Worm (Caenorhabditis elegans) whole organism, L4 larva: ENCODE data around the gene Y70G10A.4.

ENCODE experiments used
- D1046.2 ChIP-seq: fragments of 200-800 bp; sonication (Bioruptor generic); IDR thresholded peaks from 2 replicates; pipeline ENCODE4 v1.3.6; 2022; ENCODE audit warnings: missing genetic modification characterization, missing compliant biosample characterization
- F26F4.8 ChIP-seq: fragments of 200-800 bp; sonication (Bioruptor generic); conservative IDR thresholded peaks from 2 replicates; pipeline ENCODE4 v1.3.6; 2022; ENCODE audit warnings: missing genetic modification characterization, missing compliant biosample characterization
- F37D6.2 ChIP-seq: sonication (generic microtip); optimal IDR thresholded peaks from 2 replicates; lab custom pipeline; 2016; ENCODE audit warnings: mild to moderate bottlenecking, missing genetic modification characterization, missing compliant biosample characterization
- F49E8.2 ChIP-seq: sonication (generic microtip); optimal IDR thresholded peaks from 2 replicates; lab custom pipeline; 2016; ENCODE audit warnings: missing compliant biosample characterization, mild to moderate bottlenecking, missing genetic modification characterization, borderline replicate concordance
- T26A8.4 ChIP-seq: fragments of 200-800 bp; sonication (Bioruptor generic); IDR thresholded peaks from 2 replicates; pipeline ENCODE4 v1.3.6; 2022; ENCODE audit warnings: missing genetic modification characterization, missing compliant biosample characterization
- Y5F2A.4 ChIP-seq: fragments of 200-800 bp; sonication (Bioruptor generic); optimal IDR thresholded peaks from 2 replicates; lab custom pipeline; 2018; ENCODE audit warnings: mild to moderate bottlenecking, missing genetic modification characterization, missing compliant biosample characterization
- ZK337.2 ChIP-seq: fragments of 200-800 bp; sonication (Bioruptor generic); IDR thresholded peaks from 2 replicates; pipeline ENCODE4 v1.3.6; 2022; ENCODE audit warnings: missing genetic modification reagents, missing genetic modification characterization, missing compliant biosample characterization
- aha-1 ChIP-seq: fragments of 150-350 bp; peaks from one replicate; lab custom pipeline; 2014; ENCODE audit warnings: missing biosample characterization, missing genetic modification characterization
- arid-1 ChIP-seq: fragments of 200-800 bp; sonication (Bioruptor generic); conservative IDR thresholded peaks from 2 replicates; pipeline ENCODE4 v1.3.6; 2022; ENCODE audit warnings: missing genetic modification reagents, missing genetic modification characterization, missing compliant biosample characterization
- ces-1 ChIP-seq: fragments of 150-350 bp; sonication (generic microtip); optimal IDR thresholded peaks from 4 replicates; lab custom pipeline; 2014; ENCODE audit warnings: missing biosample characterization, missing genetic modification reagents, missing genetic modification characterization
- cey-2 ChIP-seq: sonication (generic microtip); optimal IDR thresholded peaks from 3 replicates; lab custom pipeline; 2017; ENCODE audit warnings: missing genetic modification characterization, mild to moderate bottlenecking, missing compliant biosample characterization, antibody characterized with exemption, borderline replicate concordance; ENCODE audit not compliant: insufficient read depth
- daf-16 ChIP-seq, 3 experiments: sonication (generic microtip); optimal IDR thresholded peaks; 2 replicates each; lab custom pipeline; 2016 to 2017; ENCODE audit warnings: missing genetic modification characterization in 3 of 3, missing genetic modification reagents in 3 of 3, mild to moderate bottlenecking in 2 of 3, missing compliant biosample characterization in 2 of 3, missing biosample characterization in 1 of 3, moderate library complexity in 1 of 3
- daf-19 ChIP-seq: fragments of 200-800 bp; sonication (Bioruptor generic); conservative IDR thresholded peaks from 2 replicates; pipeline ENCODE4 v1.3.6; 2022; ENCODE audit warnings: missing genetic modification characterization, missing compliant biosample characterization
- egl-43 ChIP-seq: fragments of 200-800 bp; sonication (Bioruptor generic); IDR thresholded peaks from 2 replicates; pipeline ENCODE4 v1.3.6; 2022; ENCODE audit warnings: missing genetic modification reagents, missing genetic modification characterization, missing compliant biosample characterization
- gei-8 ChIP-seq: fragments of 200-800 bp; sonication (Bioruptor generic); optimal IDR thresholded peaks from 2 replicates; lab custom pipeline; 2018; ENCODE audit warnings: mild to moderate bottlenecking, missing genetic modification characterization, missing compliant biosample characterization
- lim-7 ChIP-seq: fragments of 200-800 bp; sonication (Bioruptor generic); IDR thresholded peaks from 2 replicates; pipeline ENCODE4 v1.3.6; 2022; ENCODE audit warnings: missing genetic modification characterization, missing compliant biosample characterization
- lin-13 ChIP-seq: fragments of 150-350 bp; optimal IDR thresholded peaks from 2 replicates; lab custom pipeline; 2014; ENCODE audit warnings: missing biosample characterization, missing genetic modification reagents, missing genetic modification characterization
- lin-39 ChIP-seq: fragments of 150-350 bp; optimal IDR thresholded peaks from 2 replicates; lab custom pipeline; 2014; ENCODE audit warnings: missing biosample characterization, missing genetic modification reagents, missing genetic modification characterization
- lir-3 ChIP-seq: sonication (generic microtip); optimal IDR thresholded peaks from 2 replicates; lab custom pipeline; 2016; ENCODE audit warnings: mild to moderate bottlenecking, missing genetic modification characterization, missing compliant biosample characterization
- madf-5 ChIP-seq, 2 experiments: fragments of 200-800 bp; sonication (Bioruptor generic); IDR thresholded peaks; 2 replicates each; pipeline ENCODE4 v1.3.6; 2022; ENCODE audit warnings: missing compliant biosample characterization in 2 of 2, missing genetic modification characterization in 2 of 2
- madf-9 ChIP-seq: fragments of 200-800 bp; sonication (Bioruptor generic); conservative IDR thresholded peaks from 2 replicates; pipeline ENCODE4 v1.3.6; 2022; ENCODE audit warnings: missing genetic modification reagents, missing genetic modification characterization, missing compliant biosample characterization
- mdl-1 ChIP-seq, 2 experiments: fragments of 150-350 bp in 1 of 2; sonication (generic microtip) in 1 of 2; optimal IDR thresholded peaks; 2 replicates each; lab custom pipeline; 2014 to 2017; ENCODE audit warnings: missing biosample characterization in 2 of 2, missing genetic modification characterization in 2 of 2
- mxl-3 ChIP-seq: fragments of 200-800 bp; sonication (Bioruptor generic); optimal IDR thresholded peaks from 2 replicates; lab custom pipeline; 2018; ENCODE audit warnings: mild to moderate bottlenecking, missing genetic modification characterization, missing compliant biosample characterization
- nhr-237 ChIP-seq: sonication (generic microtip); optimal IDR thresholded peaks from 2 replicates; lab custom pipeline; 2017; ENCODE audit warnings: missing biosample characterization, missing genetic modification characterization
- nhr-28 ChIP-seq: fragments of 150-350 bp; optimal IDR thresholded peaks from 2 replicates; lab custom pipeline; 2014; ENCODE audit warnings: missing biosample characterization, missing genetic modification characterization
- nhr-42 ChIP-seq: fragments of 200-800 bp; sonication (Bioruptor generic); IDR thresholded peaks from 2 replicates; pipeline ENCODE4 v1.3.6; 2022; ENCODE audit warnings: missing genetic modification characterization, missing compliant biosample characterization
- nhr-77 ChIP-seq: fragments of 150-350 bp; optimal IDR thresholded peaks from 2 replicates; lab custom pipeline; 2014; ENCODE audit warnings: missing biosample characterization, missing genetic modification characterization
- set-16 ChIP-seq: fragments of 200-800 bp; sonication (Bioruptor generic); IDR thresholded peaks from 2 replicates; pipeline ENCODE4 v1.3.6; 2022; ENCODE audit warnings: missing genetic modification reagents, missing genetic modification characterization, missing compliant biosample characterization
- snpc-4 ChIP-seq: fragments of 150-350 bp; optimal IDR thresholded peaks from 2 replicates; lab custom pipeline; 2014; ENCODE audit warnings: missing biosample characterization, missing genetic modification characterization
- spr-1 ChIP-seq: sonication (generic microtip); optimal IDR thresholded peaks from 2 replicates; lab custom pipeline; 2016; ENCODE audit warnings: mild to moderate bottlenecking, missing genetic modification characterization, missing compliant biosample characterization
- spr-3 ChIP-seq: fragments of 200-800 bp; sonication (Bioruptor generic); optimal IDR thresholded peaks from 2 replicates; lab custom pipeline; 2018; ENCODE audit warnings: mild to moderate bottlenecking, missing genetic modification characterization, missing compliant biosample characterization
- tag-97 ChIP-seq: fragments of 200-800 bp; sonication (Bioruptor generic); IDR thresholded peaks from 2 replicates; pipeline ENCODE4 v1.3.6; 2022; ENCODE audit warnings: missing genetic modification characterization, missing compliant biosample characterization
- tra-1 ChIP-seq: fragments of 200-800 bp; sonication (Bioruptor generic); IDR thresholded peaks from 2 replicates; pipeline ENCODE4 v1.3.6; 2022; ENCODE audit warnings: missing genetic modification reagents, missing genetic modification characterization, missing compliant biosample characterization
- unc-62 ChIP-seq, 3 experiments: fragments of 150-350 bp in 1 of 3; sonication (generic microtip); optimal IDR thresholded peaks in 2 of 3; peaks in 1 of 3; 1 replicate in 1 of 3; 2 replicates in 2 of 3; lab custom pipeline; 2014 to 2017; ENCODE audit warnings: missing biosample characterization in 3 of 3, missing genetic modification characterization in 3 of 3, missing genetic modification reagents in 3 of 3, missing genotype in 1 of 3
- zfp-3 ChIP-seq: fragments of 200-800 bp; sonication (Bioruptor generic); conservative IDR thresholded peaks from 2 replicates; pipeline ENCODE4 v1.3.6; 2022; ENCODE audit warnings: missing genetic modification reagents, missing genetic modification characterization, missing compliant biosample characterization

Gene Y70G10A.4

ce11 chrIII:10253334-10253733, 31.4 kb downstream of the Y70G10A.4 start:
- TF ChIP-seq nhr-42 (GFP tag; lab: Robert Waterston, UW) (no peak), unc-62 (GFP tag; optimal IDR thresholded peaks at IDR 0.05 in 1 of 2; lab: Kevin White, UChicago) (peak in 1 of 2 experiments; percentile 1), unc-62 (tag; optimal IDR thresholded peaks at IDR 0.05; lab: Kevin White, UChicago) (no peak), D1046.2 (GFP tag; lab: Robert Waterston, UW) (no peak), egl-43 (GFP tag; lab: Robert Waterston, UW) (0 out of 2 replicates have a peak, but pooled peaks have one; percentile 14), set-16 (peak; percentile 75)

ce11 chrIII:10254583-10254982, 32.6 kb downstream of the Y70G10A.4 start, which contains the start of gene R01H10.4:
Gene R01H10.4 (plus strand): TSS chrIII:10254818.
- TF ChIP-seq lin-13, result no peak
- TF ChIP-seq nhr-28 (tag; lab: Kevin White, UChicago), result peak; percentile 73
- peak; percentile 53 for TF ChIP-seq aha-1 (tag; lab: Kevin White, UChicago)
- no peak for TF ChIP-seq madf-9 (GFP tag; lab: Robert Waterston, UW)
- TF ChIP-seq, all 104 proteins: peak for 2

ce11 chrIII:10258641-10259040, 36.7 kb downstream of the Y70G10A.4 start, which contains the start of gene rip-1:
Gene rip-1 (minus strand): TSS chrIII:10258741.
- no peak for TF ChIP-seq nhr-237 (tag; lab: Kevin White, UChicago)
- no peak for TF ChIP-seq ces-1 (GFP tag; lab: Kevin White, UChicago)
- no peak for TF ChIP-seq F49E8.2 (tag; lab: Kevin White, UChicago)
- TF ChIP-seq lim-7 (GFP tag; lab: Robert Waterston, UW), result no peak
- TF ChIP-seq tra-1 (GFP tag; lab: Robert Waterston, UW), result no peak
- TF ChIP-seq snpc-4 (tag; lab: Kevin White, UChicago), result no peak
- no peak for TF ChIP-seq egl-43 (GFP tag; lab: Robert Waterston, UW)
- no peak for TF ChIP-seq ZK337.2 (GFP tag; lab: Robert Waterston, UW)
- no peak for TF ChIP-seq Y5F2A.4 (GFP tag; lab: Kevin White, UChicago)
- TF ChIP-seq zfp-3 (GFP tag; lab: Robert Waterston, UW), result no peak
- no peak for TF ChIP-seq aha-1 (tag; lab: Kevin White, UChicago)
- no peak for TF ChIP-seq spr-3 (GFP tag; lab: Kevin White, UChicago)
- TF ChIP-seq mdl-1 (tag; optimal IDR thresholded peaks at IDR 0.05; lab: Kevin White, UChicago), result no peak
- no peak for TF ChIP-seq nhr-28 (tag; lab: Kevin White, UChicago)
- TF ChIP-seq T26A8.4 (GFP tag; lab: Robert Waterston, UW), result no peak

- TF ChIP-seq madf-9 (GFP tag; lab: Robert Waterston, UW), result no peak
- peak in 1 of 2 experiments; percentile 94 for TF ChIP-seq unc-62 (GFP tag; optimal IDR thresholded peaks at IDR 0.05 in 1 of 2; lab: Kevin White, UChicago)
- TF ChIP-seq unc-62 (tag; optimal IDR thresholded peaks at IDR 0.05; lab: Kevin White, UChicago), result no peak
Measured at ce11 chrIII:10261256-10261655, 39.3 kb downstream of the Y70G10A.4 start.

ce11 chrIII:10261682-10262081, 39.7 kb downstream of the Y70G10A.4 start, which contains the start of gene bbs-5:
Gene bbs-5 (minus strand): TSS chrIII:10261782.
- no peak for TF ChIP-seq spr-1 (tag; lab: Kevin White, UChicago)
- TF ChIP-seq gei-8 (GFP tag; lab: Kevin White, UChicago), result no peak
- TF ChIP-seq nhr-77, result no peak
- TF ChIP-seq F37D6.2 (tag; lab: Kevin White, UChicago), result no peak
- TF ChIP-seq arid-1, result no peak
- TF ChIP-seq T26A8.4 (GFP tag; lab: Robert Waterston, UW), result no peak
- no peak for TF ChIP-seq daf-16 (GFP tag; optimal IDR thresholded peaks at IDR 0.05; lab: Kevin White, UChicago)
- no peak for TF ChIP-seq daf-16 (tag; optimal IDR thresholded peaks at IDR 0.05; lab: Kevin White, UChicago)
- TF ChIP-seq lim-7 (GFP tag; lab: Robert Waterston, UW), result no peak
- no peak for TF ChIP-seq tag-97 (GFP tag; lab: Robert Waterston, UW)
- TF ChIP-seq daf-19 (GFP tag; lab: Robert Waterston, UW), result no peak
- TF ChIP-seq madf-5 (GFP tag; IDR thresholded peaks at IDR 0.05; lab: Robert Waterston, UW), result no peak
- TF ChIP-seq lir-3, result no peak
- no peak for TF ChIP-seq mxl-3 (GFP tag; lab: Kevin White, UChicago)
- TF ChIP-seq F26F4.8, result no peak
- no peak for TF ChIP-seq lin-39 (tag; lab: Kevin White, UChicago)
- no peak for TF ChIP-seq cey-2 (tag; lab: Kevin White, UChicago)
